Worm (Caenorhabditis elegans) whole organism, midembryonic: ENCODE results near the gene Y57A10A.13.
A peak's percentile ranks its signal among the peaks of the same experiment; 100 is the strongest.

ENCODE experiments used
- T22C8.4 ChIP-seq: fragments of 200-800 bp; sonication (Bioruptor generic); IDR thresholded peaks from 2 replicates; pipeline ENCODE4 v1.3.6; 2022; ENCODE audit warnings: missing genetic modification characterization, missing compliant biosample characterization
- cog-1 ChIP-seq: sonication (generic microtip); optimal IDR thresholded peaks from 2 replicates; lab custom pipeline; 2016; ENCODE audit warnings: missing genetic modification characterization, missing compliant biosample characterization
- flt-1 ChIP-seq: fragments of 200-800 bp; sonication (Bioruptor generic); IDR thresholded peaks from 2 replicates; pipeline ENCODE4 v1.3.6; 2022; ENCODE audit warnings: missing genetic modification characterization, missing compliant biosample characterization
- klf-2 ChIP-seq: fragments of 200-800 bp; sonication (Bioruptor generic); conservative IDR thresholded peaks from 2 replicates; pipeline ENCODE4 v1.3.6; 2022; ENCODE audit warnings: missing genetic modification reagents, missing genetic modification characterization, missing compliant biosample characterization
- med-1 ChIP-seq: sonication (generic microtip); optimal IDR thresholded peaks from 2 replicates; lab custom pipeline; 2017; ENCODE audit warnings: missing genetic modification characterization, mild to moderate bottlenecking, missing compliant biosample characterization, antibody characterized with exemption, missing genetic modification reagents; ENCODE audit not compliant: insufficient read depth
- ref-1 ChIP-seq: fragments of 200-800 bp; sonication (Bioruptor generic); conservative IDR thresholded peaks from 2 replicates; pipeline ENCODE4 v1.3.6; 2022; ENCODE audit warnings: missing genetic modification reagents, missing genetic modification characterization, missing compliant biosample characterization
- tab-1 ChIP-seq: fragments of 200-800 bp; sonication (Bioruptor generic); IDR thresholded peaks from 2 replicates; pipeline ENCODE4 v1.3.6; 2022; ENCODE audit warnings: missing genetic modification characterization, missing compliant biosample characterization
- ztf-23 ChIP-seq: fragments of 200-800 bp; sonication (Bioruptor generic); IDR thresholded peaks from 2 replicates; pipeline ENCODE4 v1.3.6; 2022; ENCODE audit warnings: missing genetic modification reagents, missing genetic modification characterization, missing compliant biosample characterization
- ztf-29 ChIP-seq: fragments of 200-800 bp; sonication (Bioruptor generic); IDR thresholded peaks from 2 replicates; pipeline ENCODE4 v1.3.6; 2022; ENCODE audit warnings: missing genetic modification reagents, missing genetic modification characterization, missing compliant biosample characterization

Gene Y57A10A.13

ce11 chrII:12184857-12185256 lies at the start of gene Y57A10A.13:
Gene Y57A10A.13, minus strand, starts transcription at chrII:12184902.
- no peak for TF ChIP-seq ztf-23 (GFP tag; lab: Robert Waterston, UW)
- TF ChIP-seq flt-1 (GFP tag; lab: Robert Waterston, UW), result no peak
- TF ChIP-seq T22C8.4 (GFP tag; lab: Robert Waterston, UW), result no peak

DNA sequence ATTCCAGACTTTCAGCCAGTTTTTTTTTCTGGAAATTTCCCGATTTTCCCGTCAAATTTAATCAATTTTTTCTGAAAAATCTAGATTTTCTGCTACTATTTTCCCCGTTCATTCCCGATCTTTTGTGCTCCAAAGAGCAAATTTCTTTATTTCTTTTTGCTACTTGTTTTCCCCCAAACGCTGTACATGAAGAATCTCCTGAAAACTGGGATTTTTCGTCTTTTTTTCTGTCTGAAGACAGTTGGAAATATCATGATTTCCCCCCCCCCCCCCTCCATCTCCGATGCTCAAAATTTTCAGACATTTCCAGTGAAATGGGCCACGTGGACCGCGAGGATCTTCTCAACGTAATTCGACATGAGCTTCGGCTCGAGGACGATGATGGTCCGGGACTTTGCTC lies 43.3 kb upstream of the Y57A10A.13 start, which contains the start of gene sinh-1:
Gene sinh-1, plus strand, starts transcription at position 301 of the 400 bp plus-strand sequence.
- TF ChIP-seq ztf-29 (no peak), tab-1 (no peak), klf-2 (GFP tag; lab: Robert Waterston, UW) (no peak), ztf-23 (GFP tag; lab: Robert Waterston, UW) (no peak), med-1 (no peak), flt-1 (GFP tag; lab: Robert Waterston, UW) (no peak), cog-1 (tag; lab: Kevin White, UChicago) (no peak), ref-1 (GFP tag; lab: Robert Waterston, UW) (no peak), T22C8.4 (GFP tag; lab: Robert Waterston, UW) (no peak)

- no peak for TF ChIP-seq flt-1 (GFP tag; lab: Robert Waterston, UW)
- no peak for TF ChIP-seq med-1
- TF ChIP-seq tab-1, result no peak
- TF ChIP-seq ztf-23 (GFP tag; lab: Robert Waterston, UW), result no peak
- TF ChIP-seq cog-1 (tag; lab: Kevin White, UChicago), result no peak
- no peak for TF ChIP-seq ztf-29
These were observed 41.5 kb upstream of the Y57A10A.13 start for ce11 chrII:12226192-12226591.

ce11 chrII:12224916-12225406 lies 40.3 kb upstream of the Y57A10A.13 start, which contains the start of the genes pqn-87 and rsr-2:
Gene pqn-87, minus strand, starts transcription at chrII:12225086.
Gene rsr-2, plus strand, starts transcription at chrII:12225356.
- no peak for TF ChIP-seq klf-2 (GFP tag; lab: Robert Waterston, UW)
- no peak for TF ChIP-seq ztf-29
- no peak for TF ChIP-seq cog-1 (tag; lab: Kevin White, UChicago)
- TF ChIP-seq ref-1 (GFP tag; lab: Robert Waterston, UW), result no peak
- no peak for TF ChIP-seq ztf-23 (GFP tag; lab: Robert Waterston, UW)
- TF ChIP-seq med-1, result no peak
- TF ChIP-seq flt-1 (GFP tag; lab: Robert Waterston, UW), result no peak
- TF ChIP-seq tab-1, result no peak
- no peak for TF ChIP-seq T22C8.4 (GFP tag; lab: Robert Waterston, UW)

ce11 chrII:12222524-12222923 lies 37.8 kb upstream of the Y57A10A.13 start:
- TF ChIP-seq T22C8.4 (GFP tag; lab: Robert Waterston, UW), result no peak
- peak; percentile 61 for TF ChIP-seq cog-1 (tag; lab: Kevin White, UChicago)
- no peak; the same call in 1 of the 2 replicates for TF ChIP-seq ztf-23 (GFP tag; lab: Robert Waterston, UW)
- TF ChIP-seq ztf-29, result no peak
- peak; percentile 71; the same call in 1 of the 2 replicates for TF ChIP-seq flt-1 (GFP tag; lab: Robert Waterston, UW)
- TF ChIP-seq tab-1, result 0 out of 2 replicates have a peak, but pooled peaks have one; percentile 61
- TF ChIP-seq med-1, result no peak
- TF ChIP-seq klf-2 (GFP tag; lab: Robert Waterston, UW), result no peak
- no peak for TF ChIP-seq ref-1 (GFP tag; lab: Robert Waterston, UW)

- TF ChIP-seq T22C8.4 (GFP tag; lab: Robert Waterston, UW) (no peak), med-1 (no peak), flt-1 (GFP tag; lab: Robert Waterston, UW) (no peak), ztf-29 (no peak), ztf-23 (GFP tag; lab: Robert Waterston, UW) (no peak), tab-1 (no peak), cog-1 (tag; lab: Kevin White, UChicago) (no peak), klf-2 (GFP tag; lab: Robert Waterston, UW) (no peak), ref-1 (GFP tag; lab: Robert Waterston, UW) (no peak)
These were observed 29.9 kb upstream of the Y57A10A.13 start for ce11 chrII:12214562-12214961.

ce11 chrII:12211652-12212245 lies 27.0 kb upstream of the Y57A10A.13 start:
- TF ChIP-seq ztf-29 (no peak), med-1 (no peak), T22C8.4 (GFP tag; lab: Robert Waterston, UW) (no peak), klf-2 (GFP tag; lab: Robert Waterston, UW) (no peak), ztf-23 (GFP tag; lab: Robert Waterston, UW) (no peak), cog-1 (tag; lab: Kevin White, UChicago) (no peak), tab-1 (no peak), ref-1 (GFP tag; lab: Robert Waterston, UW) (no peak), flt-1 (GFP tag; lab: Robert Waterston, UW) (no peak)

- 0 out of 2 replicates have a peak, but pooled peaks have one; percentile 6 for TF ChIP-seq T22C8.4 (GFP tag; lab: Robert Waterston, UW)
- no peak for TF ChIP-seq tab-1
These were observed 24.0 kb upstream of the Y57A10A.13 start for ce11 chrII:12208741-12209140.

DNA sequence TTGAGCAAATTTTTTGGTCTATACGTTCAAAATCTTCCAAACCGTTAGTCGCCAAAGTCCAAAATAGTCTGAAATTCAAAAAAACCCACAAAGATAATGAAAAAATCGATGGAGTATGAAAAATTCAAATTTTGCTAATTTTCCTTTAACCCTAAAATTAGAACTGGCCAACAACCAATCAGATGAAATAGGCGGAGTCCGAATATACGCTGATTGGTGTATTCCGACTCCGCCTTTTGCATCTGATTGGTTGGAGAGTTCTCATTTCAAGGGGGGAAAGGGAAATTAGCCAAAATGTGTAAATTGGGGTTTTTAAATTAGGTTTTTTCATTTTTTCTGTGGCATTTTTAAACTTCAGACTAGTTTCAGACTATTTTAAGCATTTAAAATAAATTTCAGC lies 19.9 kb upstream of the Y57A10A.13 start:
- no peak for TF ChIP-seq klf-2 (GFP tag; lab: Robert Waterston, UW)
- TF ChIP-seq cog-1 (tag; lab: Kevin White, UChicago), result no peak
- no peak for TF ChIP-seq med-1
- TF ChIP-seq tab-1, result no peak
- no peak for TF ChIP-seq T22C8.4 (GFP tag; lab: Robert Waterston, UW)
- no peak for TF ChIP-seq flt-1 (GFP tag; lab: Robert Waterston, UW)
- TF ChIP-seq ref-1 (GFP tag; lab: Robert Waterston, UW), result no peak
- no peak for TF ChIP-seq ztf-29
- TF ChIP-seq ztf-23 (GFP tag; lab: Robert Waterston, UW), result no peak

DNA sequence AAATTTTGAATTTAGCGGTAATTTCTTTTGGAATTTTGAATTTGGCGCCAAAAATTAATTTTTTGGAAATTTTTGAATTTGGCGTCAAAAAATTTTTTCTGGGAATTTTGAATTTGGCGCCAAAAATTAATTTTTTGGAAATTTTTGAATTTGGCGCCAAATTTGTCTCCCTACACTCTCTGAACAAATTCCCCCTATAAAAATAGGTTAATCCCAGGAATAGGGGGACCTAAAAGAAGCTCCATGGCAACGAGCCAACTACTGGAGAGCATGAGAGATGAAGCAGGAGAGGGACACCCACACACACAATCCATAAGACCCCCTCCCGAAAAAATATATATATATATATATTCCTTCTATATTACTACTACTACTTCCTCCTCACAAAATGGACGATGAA lies 18.2 kb upstream of the Y57A10A.13 start, which contains the start of gene aqp-12:
Gene aqp-12, plus strand, starts transcription at position 301 of the 400 bp plus-strand sequence.
- TF ChIP-seq ztf-23 (GFP tag; lab: Robert Waterston, UW), result no peak
- no peak for TF ChIP-seq klf-2 (GFP tag; lab: Robert Waterston, UW)
- no peak for TF ChIP-seq ref-1 (GFP tag; lab: Robert Waterston, UW)
- TF ChIP-seq T22C8.4 (GFP tag; lab: Robert Waterston, UW), result no peak
- no peak for TF ChIP-seq cog-1 (tag; lab: Kevin White, UChicago)
- no peak for TF ChIP-seq flt-1 (GFP tag; lab: Robert Waterston, UW)
- TF ChIP-seq tab-1, result no peak
- TF ChIP-seq ztf-29, result no peak
- TF ChIP-seq med-1, result no peak
